Fruit fly (Drosophila melanogaster): Measurements from ENCODE around the gene Pex19.

dm6 chr2L:12063035-12063434 is 28.6 kb upstream of the Pex19 start, which contains the start of gene Rab3-GAP:
- TF ChIP-seq insv (optimal IDR thresholded peaks at IDR 0.05) (no peak), h (optimal IDR thresholded peaks at IDR 0.05) (no peak)
